Fruit fly (Drosophila melanogaster) whole organism, embryonic: ENCODE measurements around the gene Best4.

ENCODE experiments used
- Asciz ChIP-seq: fragments of 200-800 bp; sonication (Bioruptor generic); optimal IDR thresholded peaks from 2 replicates; lab custom pipeline; 2017; ENCODE audit warnings: missing biosample characterization, mild to moderate bottlenecking, missing genetic modification characterization, missing genetic modification reagents
- Blimp-1 ChIP-seq: fragments of 200-800 bp; sonication (Bioruptor generic); optimal IDR thresholded peaks from 3 replicates; lab custom pipeline; 2018; ENCODE audit warnings: missing biosample characterization, missing genetic modification characterization, mild to moderate bottlenecking, moderate library complexity, missing genetic modification reagents
- Bteb2 ChIP-seq: fragments of 200-800 bp; sonication (Bioruptor generic); optimal IDR thresholded peaks from 2 replicates; lab custom pipeline; 2016; ENCODE audit warnings: missing biosample characterization, missing genetic modification characterization
- CG10147 ChIP-seq: fragments of 200-800 bp; sonication (Bioruptor generic); optimal IDR thresholded peaks from 2 replicates; lab custom pipeline; 2019; ENCODE audit warnings: missing biosample characterization, mild to moderate bottlenecking, missing genetic modification characterization, moderate library complexity
- CG10366 ChIP-seq: fragments of 200-800 bp; sonication (Bioruptor generic); IDR thresholded peaks from 2 replicates; pipeline ENCODE4 v1.3.6; 2022; ENCODE audit warnings: missing biosample characterization, missing genetic modification characterization
- CG12391 ChIP-seq: fragments of 200-800 bp; sonication (Bioruptor generic); optimal IDR thresholded peaks from 3 replicates; lab custom pipeline; 2018; ENCODE audit warnings: missing biosample characterization, mild to moderate bottlenecking, missing genetic modification characterization, moderate library complexity
- CG15269 ChIP-seq: fragments of 200-800 bp; sonication (Bioruptor generic); optimal IDR thresholded peaks from 2 replicates; lab custom pipeline; 2018; ENCODE audit warnings: missing biosample characterization, mild to moderate bottlenecking, missing genetic modification characterization, moderate library complexity
- CG1647 ChIP-seq: fragments of 200-800 bp; sonication (Bioruptor generic); optimal IDR thresholded peaks from 3 replicates; lab custom pipeline; 2016; ENCODE audit warnings: missing biosample characterization, missing genetic modification characterization
- CG16779 ChIP-seq: fragments of 200-800 bp; sonication (Bioruptor generic); IDR thresholded peaks from 2 replicates; pipeline ENCODE4 v1.3.6; 2022; ENCODE audit warnings: missing biosample characterization, missing genetic modification characterization
- CG17359 ChIP-seq: fragments of 200-800 bp; sonication (Bioruptor generic); optimal IDR thresholded peaks from 3 replicates; lab custom pipeline; 2018; ENCODE audit warnings: missing biosample characterization, mild to moderate bottlenecking, missing genetic modification characterization, moderate library complexity
- CG17361 ChIP-seq: fragments of 200-800 bp; sonication (Bioruptor generic); IDR thresholded peaks from 3 replicates; pipeline ENCODE4 v1.3.6; 2022; ENCODE audit warnings: missing biosample characterization, missing genetic modification characterization
- CG30403 ChIP-seq: fragments of 200-800 bp; sonication (Bioruptor generic); optimal IDR thresholded peaks from 3 replicates; lab custom pipeline; 2016; ENCODE audit warnings: missing biosample characterization, missing genetic modification characterization
- CG32767 ChIP-seq: fragments of 200-800 bp; sonication (Bioruptor generic); IDR thresholded peaks from 2 replicates; pipeline ENCODE4 v1.3.6; 2022; ENCODE audit warnings: missing biosample characterization, missing genetic modification characterization
- CG3407 ChIP-seq: fragments of 200-800 bp; sonication (Bioruptor generic); optimal IDR thresholded peaks from 2 replicates; lab custom pipeline; 2018; ENCODE audit warnings: missing biosample characterization, mild to moderate bottlenecking, missing genetic modification characterization
- CG34376 ChIP-seq: fragments of 200-800 bp; sonication (Bioruptor generic); optimal IDR thresholded peaks from 2 replicates; lab custom pipeline; 2018; ENCODE audit warnings: missing biosample characterization, mild to moderate bottlenecking, missing genetic modification characterization
- CG4707 ChIP-seq: fragments of 200-800 bp; sonication (Bioruptor generic); optimal IDR thresholded peaks from 2 replicates; lab custom pipeline; 2018; ENCODE audit warnings: missing biosample characterization, mild to moderate bottlenecking, missing genetic modification characterization, moderate library complexity
- CG6254 ChIP-seq: fragments of 200-800 bp; sonication (Bioruptor generic); optimal IDR thresholded peaks from 3 replicates; lab custom pipeline; 2017; ENCODE audit warnings: mild to moderate bottlenecking, missing biosample characterization, missing genetic modification reagents, missing genetic modification characterization
- CG6654 ChIP-seq: fragments of 200-800 bp; sonication (Bioruptor generic); optimal IDR thresholded peaks from 2 replicates; lab custom pipeline; 2017; ENCODE audit warnings: missing biosample characterization, mild to moderate bottlenecking, missing genetic modification characterization
- CG7963 ChIP-seq: fragments of 200-800 bp; sonication (Bioruptor generic); IDR thresholded peaks from 3 replicates; pipeline ENCODE4 v1.3.6; 2022; ENCODE audit warnings: missing biosample characterization, missing genetic modification characterization; ENCODE audit not compliant: partially characterized antibody
- CTCF ChIP-seq: fragments of 200-800 bp; sonication (Bioruptor generic); optimal IDR thresholded peaks from 2 replicates; lab custom pipeline; 2017; ENCODE audit warnings: missing biosample characterization, mild to moderate bottlenecking, missing genetic modification characterization, moderate library complexity
- D19A ChIP-seq: fragments of 200-800 bp; optimal IDR thresholded peaks from 3 replicates; lab custom pipeline; 2019; ENCODE audit warnings: missing biosample characterization, mild to moderate bottlenecking, missing genetic modification characterization, moderate library complexity
- Deaf1 ChIP-seq: fragments of 200-800 bp; optimal IDR thresholded peaks from 3 replicates; lab custom pipeline; 2019; ENCODE audit warnings: missing biosample characterization, mild to moderate bottlenecking, missing genetic modification characterization, moderate library complexity
- Dek ChIP-seq: fragments of 200-800 bp; sonication (Bioruptor generic); optimal IDR thresholded peaks from 3 replicates; lab custom pipeline; 2019; ENCODE audit warnings: missing biosample characterization, mild to moderate bottlenecking, missing genetic modification characterization, moderate library complexity
- Dip2 ChIP-seq: fragments of 200-800 bp; sonication (Bioruptor generic); IDR thresholded peaks from 2 replicates; pipeline ENCODE4 v1.3.6; 2022; ENCODE audit warnings: missing biosample characterization, missing genetic modification characterization
- Dll ChIP-seq: fragments of 200-800 bp; sonication (Bioruptor generic); IDR thresholded peaks from 4 replicates; pipeline ENCODE4 v1.3.6; 2022; ENCODE audit warnings: missing biosample characterization, missing genetic modification characterization; ENCODE audit not compliant: partially characterized antibody
- Eip74EF ChIP-seq, 2 experiments: fragments of 200-800 bp in 1 of 2; fragments of >200 bp in 1 of 2; sonication (Bioruptor generic) in 1 of 2; optimal IDR thresholded peaks; 2 replicates each; lab custom pipeline; 2017 to 2019; ENCODE audit warnings: missing biosample characterization in 2 of 2, missing genetic modification characterization in 2 of 2, mild to moderate bottlenecking in 1 of 2, moderate library complexity in 1 of 2
- Gsc ChIP-seq: fragments of 200-800 bp; sonication (Bioruptor generic); IDR thresholded peaks from 2 replicates; pipeline ENCODE4 v1.3.6; 2022; ENCODE audit warnings: missing biosample characterization, missing genetic modification characterization
- Hr3 ChIP-seq: fragments of 200-800 bp; sonication (Bioruptor generic); optimal IDR thresholded peaks from 3 replicates; lab custom pipeline; 2016; ENCODE audit warnings: missing biosample characterization, missing genetic modification characterization
- Hr78 ChIP-seq, 2 experiments: fragments of 200-800 bp in 1 of 2; fragments of >200 bp in 1 of 2; sonication (Bioruptor generic) in 1 of 2; optimal IDR thresholded peaks; 2 replicates each; lab custom pipeline; 2017 to 2019; ENCODE audit warnings: missing biosample characterization in 2 of 2, missing genetic modification characterization in 2 of 2, mild to moderate bottlenecking in 1 of 2, moderate library complexity in 1 of 2
- Lhr ChIP-seq: fragments of 200-800 bp; sonication (Bioruptor generic); optimal IDR thresholded peaks from 3 replicates; lab custom pipeline; 2017; ENCODE audit warnings: mild to moderate bottlenecking, missing biosample characterization, missing genetic modification reagents, missing genetic modification characterization
- Rx ChIP-seq: fragments of 200-800 bp; sonication (Bioruptor generic); IDR thresholded peaks from 2 replicates; pipeline ENCODE4 v1.3.6; 2022; ENCODE audit warnings: missing biosample characterization, missing genetic modification characterization
- Sox102F ChIP-seq: fragments of 200-800 bp; sonication (Bioruptor generic); optimal IDR thresholded peaks from 2 replicates; lab custom pipeline; 2018; ENCODE audit warnings: missing biosample characterization, mild to moderate bottlenecking, missing genetic modification characterization, moderate library complexity
- Spps ChIP-seq: fragments of 200-800 bp; sonication (Bioruptor generic); optimal IDR thresholded peaks from 2 replicates; lab custom pipeline; 2018; ENCODE audit warnings: missing biosample characterization, mild to moderate bottlenecking, missing genetic modification characterization
- Ssrp ChIP-seq: fragments of 200-800 bp; sonication (Bioruptor generic); optimal IDR thresholded peaks from 2 replicates; lab custom pipeline; 2018; ENCODE audit warnings: missing biosample characterization, mild to moderate bottlenecking, missing genetic modification characterization, moderate library complexity
- ab ChIP-seq: fragments of 200-800 bp; sonication (Bioruptor generic); optimal IDR thresholded peaks from 2 replicates; lab custom pipeline; 2016; ENCODE audit warnings: missing biosample characterization, missing genetic modification characterization
- ap ChIP-seq: fragments of 200-800 bp; sonication (Bioruptor generic); IDR thresholded peaks from 2 replicates; pipeline ENCODE4 v1.3.6; 2022; ENCODE audit warnings: missing biosample characterization, missing genetic modification characterization
- cato ChIP-seq: fragments of 200-800 bp; sonication (Bioruptor generic); optimal IDR thresholded peaks from 2 replicates; lab custom pipeline; 2016; ENCODE audit warnings: missing biosample characterization, missing genetic modification characterization, borderline replicate concordance
- dmrt11E ChIP-seq: fragments of 200-800 bp; sonication (Bioruptor generic); optimal IDR thresholded peaks from 3 replicates; lab custom pipeline; 2018; ENCODE audit warnings: missing biosample characterization, mild to moderate bottlenecking, missing genetic modification characterization, moderate library complexity
- hb ChIP-seq: fragments of 200-800 bp; sonication (Bioruptor generic); IDR thresholded peaks from 3 replicates; pipeline ENCODE4 v1.3.6; 2022; ENCODE audit warnings: missing biosample characterization, missing genetic modification characterization; ENCODE audit not compliant: partially characterized antibody
- jigr1 ChIP-seq: fragments of 200-800 bp; sonication (Bioruptor generic); IDR thresholded peaks from 3 replicates; pipeline ENCODE4 v1.3.6; 2022; ENCODE audit warnings: missing biosample characterization, missing genetic modification characterization
- lola ChIP-seq, 3 experiments: fragments of >200 bp in 2 of 3; fragments of 200-800 bp in 1 of 3; sonication (Bioruptor generic) in 1 of 3; optimal IDR thresholded peaks; 2 replicates each; lab custom pipeline; 2017 to 2019; ENCODE audit warnings: missing biosample characterization in 3 of 3, missing genetic modification characterization in 3 of 3, mild to moderate bottlenecking in 1 of 3, moderate library complexity in 1 of 3
- nerfin-1 ChIP-seq: fragments of 200-800 bp; sonication (Bioruptor generic); optimal IDR thresholded peaks from 3 replicates; lab custom pipeline; 2019; ENCODE audit warnings: missing biosample characterization, mild to moderate bottlenecking, missing genetic modification characterization, moderate library complexity
- pan ChIP-seq, 4 experiments: fragments of >200 bp in 3 of 4; fragments of 200-800 bp in 1 of 4; sonication (Bioruptor generic) in 1 of 4; optimal IDR thresholded peaks in 3 of 4; IDR thresholded peaks in 1 of 4; 2 replicates each; pipeline versions ENCODE4 v1.3.6 to Lab custom; 2017 to 2022; ENCODE audit warnings: missing biosample characterization in 2 of 4, missing genetic modification characterization in 2 of 4, mixed read lengths in 1 of 4
- pnt ChIP-seq: fragments of 200-800 bp; sonication (Bioruptor generic); optimal IDR thresholded peaks from 3 replicates; lab custom pipeline; 2016; ENCODE audit warnings: missing biosample characterization, missing genetic modification characterization
- psq ChIP-seq: fragments of 200-800 bp; sonication (Bioruptor generic); optimal IDR thresholded peaks from 2 replicates; lab custom pipeline; 2017; ENCODE audit warnings: missing biosample characterization, missing genetic modification characterization
- so ChIP-seq: fragments of 200-800 bp; sonication (Bioruptor generic); IDR thresholded peaks from 3 replicates; pipeline ENCODE4 v1.3.6; 2022; ENCODE audit warnings: missing biosample characterization, missing genetic modification characterization
- tap ChIP-seq: fragments of 200-800 bp; optimal IDR thresholded peaks from 3 replicates; lab custom pipeline; 2019; ENCODE audit warnings: missing biosample characterization, mild to moderate bottlenecking, missing genetic modification characterization, moderate library complexity
- zen ChIP-seq: fragments of 200-800 bp; sonication (Bioruptor generic); optimal IDR thresholded peaks from 3 replicates; lab custom pipeline; 2018; ENCODE audit warnings: missing biosample characterization, mild to moderate bottlenecking, missing genetic modification characterization, moderate library complexity
- zfh1 ChIP-seq: fragments of 200-800 bp; sonication (Bioruptor generic); IDR thresholded peaks from 3 replicates; pipeline ENCODE4 v1.3.6; 2022; ENCODE audit warnings: missing biosample characterization, missing genetic modification characterization

Best4 gene

dm6 chr3L:15261067-15261506, 37.7 kb upstream of the Best4 start (continued):
- TF ChIP-seq Lhr (GFP tag; lab: Kevin White, UChicago) (peak; percentile 45), CTCF (no peak), CG3407 (GFP tag; lab: Kevin White, UChicago) (peak; percentile 55), CG15269 (tag; lab: Kevin White, UChicago) (peak; percentile 68), Eip74EF (GFP tag; optimal IDR thresholded peaks at IDR 0.05; lab: Kevin White, UChicago) (peak in 1 of 2 experiments; percentile 65), Dip2 (no peak), pan (optimal IDR thresholded peaks at IDR 0.05; lab: Kevin White, UChicago) (no peak), pan (GFP tag; optimal IDR thresholded peaks at IDR 0.05 in 1 of 2, IDR thresholded peaks at IDR 0.05 in 1 of 2) (peak in 1 of 2 experiments; percentile 53), Rx (GFP tag; lab: Robert Waterston, UW) (no peak), Ssrp (tag; lab: Kevin White, UChicago) (peak; percentile 74), hb (GFP tag; lab: Robert Waterston, UW) (no peak), Deaf1 (tag; lab: Kevin White, UChicago) (peak; percentile 11), Asciz (GFP tag; lab: Kevin White, UChicago) (peak; percentile 33), CG6654 (GFP tag; lab: Kevin White, UChicago) (peak; percentile 5), zfh1 (GFP tag; lab: Robert Waterston, UW) (peak; percentile 70), D19A (tag; lab: Kevin White, UChicago) (peak; percentile 67), ap (GFP tag; lab: Robert Waterston, UW) (no peak), Sox102F (GFP tag; lab: Kevin White, UChicago) (peak; percentile 61), lola (GFP tag; optimal IDR thresholded peaks at IDR 0.05; lab: Kevin White, UChicago) (peak in 1 of 3 experiments; percentile 92), Spps (tag; lab: Kevin White, UChicago) (peak; percentile 68), CG6254 (GFP tag; lab: Kevin White, UChicago) (peak; percentile 66), Dek (tag; lab: Kevin White, UChicago) (no peak), so (GFP tag; lab: Robert Waterston, UW) (peak; percentile 68; the same call in 1 of the 3 replicates), Bteb2 (no peak), tap (peak; percentile 37), Blimp-1 (GFP tag; lab: Kevin White, UChicago) (peak; percentile 73), dmrt11E (tag; lab: Kevin White, UChicago) (peak; percentile 89), CG12391 (tag; lab: Kevin White, UChicago) (peak; percentile 75), CG34376 (no peak), pnt (GFP tag; lab: Kevin White, UChicago) (peak; percentile 7), Dll (GFP tag; lab: Robert Waterston, UW) (no peak), CG10147 (GFP tag; lab: Kevin White, UChicago) (peak; percentile 3), cato (GFP tag; lab: Kevin White, UChicago) (peak; percentile 24), jigr1 (GFP tag; lab: Robert Waterston, UW) (peak; percentile 10; the same call in 1 of the 3 replicates), CG32767 (GFP tag; lab: Robert Waterston, UW) (peak; percentile 40; the same call in 1 of the 2 replicates), psq (no peak), Gsc (GFP tag; lab: Robert Waterston, UW) (no peak), Hr3 (peak; percentile 36), CG7963 (no peak), nerfin-1 (tag; lab: Kevin White, UChicago) (peak; percentile 37), Hr78 (GFP tag; optimal IDR thresholded peaks at IDR 0.05; lab: Kevin White, UChicago) (peak in 1 of 2 experiments; percentile 65), CG30403 (GFP tag; lab: Kevin White, UChicago) (peak; percentile 51), CG17361 (peak; percentile 72), CG10366 (GFP tag; lab: Robert Waterston, UW) (peak; percentile 29; the same call in 1 of the 2 replicates), CG4707 (GFP tag; lab: Kevin White, UChicago) (peak; percentile 65), CG1647 (GFP tag; lab: Kevin White, UChicago) (no peak), ab (GFP tag; lab: Kevin White, UChicago) (no peak), zen (tag; lab: Kevin White, UChicago) (peak; percentile 39), CG16779 (no peak), CG17359 (tag; lab: Kevin White, UChicago) (peak; percentile 55)
